Worm (Caenorhabditis elegans): ENCODE results near the gene cisd-1.

cisd-1 gene

DNA sequence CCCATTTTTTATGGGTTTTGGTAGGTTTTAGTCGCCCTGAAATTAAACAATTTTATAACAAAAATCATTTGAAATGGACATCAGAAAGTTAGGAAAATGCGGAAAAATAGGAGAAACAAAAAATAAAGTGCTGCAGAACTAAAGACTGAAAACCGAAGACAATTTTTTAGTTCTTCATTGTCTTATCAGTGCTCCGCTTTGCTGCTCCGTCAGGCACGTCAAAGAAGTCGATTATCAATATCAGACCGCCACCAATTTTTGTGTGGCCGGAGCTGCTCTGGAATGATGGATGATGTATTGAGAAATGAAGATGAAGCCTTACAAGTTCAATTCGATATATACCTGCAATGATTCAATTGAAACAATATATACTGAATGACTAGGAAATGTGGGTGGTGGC, 31.0 kb downstream of the cisd-1 start, which contains the start of gene vha-6:
Gene vha-6 (minus strand): TSS at position 36 of the 400 bp plus-strand sequence.
- TF ChIP-seq elt-2 (tag; optimal IDR thresholded peaks at IDR 0.05) (peak; percentile 83), nhr-28 (tag; optimal IDR thresholded peaks at IDR 0.05) (no peak), pqm-1 (tag; optimal IDR thresholded peaks at IDR 0.05) (peak; percentile 69), pha-4 (tag; optimal IDR thresholded peaks at IDR 0.05) (no peak)

DNA sequence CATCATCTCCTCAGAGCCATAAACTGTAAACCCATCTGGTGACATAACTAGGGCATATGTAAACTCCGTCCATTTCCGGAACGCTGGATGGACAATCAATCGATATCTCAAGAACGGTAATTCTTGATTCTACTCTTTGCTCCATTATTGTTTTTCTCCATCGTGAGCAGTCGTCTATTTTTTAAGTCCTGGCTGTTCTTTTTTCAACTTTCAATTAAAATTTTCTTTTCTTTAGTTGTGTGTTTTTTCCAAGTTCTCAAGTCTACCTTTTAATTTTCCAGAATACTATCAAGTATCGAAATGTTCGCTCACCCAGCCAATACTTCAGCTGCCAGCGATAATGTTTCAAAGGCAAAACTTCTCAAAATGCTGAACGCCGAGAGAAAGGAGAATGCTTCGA, 35.5 kb downstream of the cisd-1 start, which contains the start of gene C05D12.5:
Gene C05D12.5 (plus strand): TSS at position 301 of the 400 bp plus-strand sequence.
- TF ChIP-seq fos-1 (tag; optimal IDR thresholded peaks at IDR 0.05) (no peak), sea-2 (GFP tag; optimal IDR thresholded peaks at IDR 0.05) (no peak), nhr-23 (tag; optimal IDR thresholded peaks at IDR 0.05) (no peak), ama-1 (optimal IDR thresholded peaks at IDR 0.05) (no peak), nhr-28 (tag; optimal IDR thresholded peaks at IDR 0.05) (no peak), mml-1 (tag; optimal IDR thresholded peaks at IDR 0.05) (no peak), aly-2 (tag; optimal IDR thresholded peaks at IDR 0.05) (no peak), pha-4 (tag; optimal IDR thresholded peaks at IDR 0.05) (no peak), elt-1 (tag; optimal IDR thresholded peaks at IDR 0.05) (no peak), nhr-25 (tag; optimal IDR thresholded peaks at IDR 0.05) (no peak), jun-1 (tag; optimal IDR thresholded peaks at IDR 0.05) (no peak), nhr-67 (tag; optimal IDR thresholded peaks at IDR 0.05) (no peak), nhr-12 (tag; optimal IDR thresholded peaks at IDR 0.05) (no peak), elt-2 (tag; optimal IDR thresholded peaks at IDR 0.05) (no peak)

DNA sequence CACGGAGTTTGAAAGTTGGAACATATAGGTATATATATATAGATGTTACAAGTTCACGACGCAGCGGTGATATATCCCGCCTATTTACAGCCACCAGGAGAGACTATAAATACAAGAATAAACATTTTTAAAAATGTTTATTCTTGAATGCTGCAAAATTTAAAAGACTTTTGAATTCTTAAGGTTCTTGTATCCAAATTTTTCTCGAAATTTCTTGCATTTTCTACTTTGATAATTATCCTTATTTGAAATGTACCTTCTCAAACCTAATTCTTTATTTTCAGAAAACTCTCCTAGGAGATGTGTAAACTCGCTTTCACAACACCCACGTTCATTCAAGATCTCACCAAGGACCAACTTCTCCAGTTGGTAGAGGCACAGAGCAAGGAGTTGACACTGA, 37.8 kb downstream of the cisd-1 start, which contains the start of gene C05D12.4:
Gene C05D12.4 (plus strand): TSS at position 301 of the 400 bp plus-strand sequence.
- no peak for TF ChIP-seq zag-1 (tag; optimal IDR thresholded peaks at IDR 0.05)

DNA sequence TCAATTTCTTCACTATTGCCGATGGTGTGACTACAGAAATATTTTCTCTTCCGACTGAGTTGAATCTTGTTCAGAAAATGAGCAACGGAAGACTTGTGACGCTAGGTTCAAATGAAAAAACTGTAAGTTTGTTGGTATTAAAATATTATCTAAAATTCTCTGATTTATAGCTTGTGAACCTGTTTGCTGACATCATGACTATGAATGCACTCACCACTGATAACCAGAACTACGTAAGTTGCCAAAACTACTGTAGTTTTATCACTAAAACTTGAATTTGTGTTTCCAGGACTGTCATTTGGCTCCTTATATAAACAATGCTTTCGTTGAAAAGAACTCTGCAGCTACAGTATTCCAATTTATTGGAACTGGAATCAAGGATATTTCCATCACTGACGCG, 40.8 kb downstream of the cisd-1 start:
- no peak for TF ChIP-seq ceh-28 (tag; optimal IDR thresholded peaks at IDR 0.05)
- TF ChIP-seq sea-2 (GFP tag; optimal IDR thresholded peaks at IDR 0.05), result no peak
- no peak for TF ChIP-seq lin-15B (tag; optimal IDR thresholded peaks at IDR 0.05)
- no peak for TF ChIP-seq mml-1 (tag; optimal IDR thresholded peaks at IDR 0.05)
- no peak for TF ChIP-seq mdl-1 (tag; optimal IDR thresholded peaks at IDR 0.05)
- TF ChIP-seq elt-1 (tag; optimal IDR thresholded peaks at IDR 0.05), result no peak
- TF ChIP-seq egl-27 (tag; optimal IDR thresholded peaks at IDR 0.05), result no peak
- peak; percentile 33 for TF ChIP-seq pqm-1 (tag; optimal IDR thresholded peaks at IDR 0.05)
- no peak for TF ChIP-seq ztf-4 (tag; optimal IDR thresholded peaks at IDR 0.05)
- no peak for TF ChIP-seq hmg-11 (tag; optimal IDR thresholded peaks at IDR 0.05)
- TF ChIP-seq ztf-11 (tag; optimal IDR thresholded peaks at IDR 0.05), result no peak
- TF ChIP-seq aly-2 (tag; optimal IDR thresholded peaks at IDR 0.05), result no peak
- no peak for TF ChIP-seq fos-1 (tag; optimal IDR thresholded peaks at IDR 0.05)
- no peak for TF ChIP-seq unc-62 (GFP tag; optimal IDR thresholded peaks at IDR 0.05)
- TF ChIP-seq elt-2 (tag; optimal IDR thresholded peaks at IDR 0.05), result peak; percentile 53
- TF ChIP-seq elt-3 (tag; optimal IDR thresholded peaks at IDR 0.05), result no peak
- TF ChIP-seq lsy-12 (tag; optimal IDR thresholded peaks at IDR 0.05), result no peak

DNA sequence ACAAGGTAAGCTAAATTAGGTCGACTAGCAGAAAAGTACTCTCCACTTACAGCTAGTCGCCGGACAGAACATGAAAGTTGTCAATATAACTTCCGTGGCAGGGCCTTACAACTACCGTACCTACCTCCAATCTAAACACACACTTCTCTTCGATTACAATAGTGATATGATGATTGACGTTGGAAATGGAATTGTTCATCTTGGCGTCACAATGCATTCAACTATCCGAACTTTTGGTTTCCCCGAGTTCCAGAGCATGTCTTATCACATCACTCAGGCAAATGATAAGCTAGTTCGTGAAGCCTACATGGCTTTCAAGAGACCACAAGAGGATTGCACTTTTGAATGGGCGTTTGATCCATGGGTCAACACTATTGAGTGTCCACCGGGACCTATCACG, 42.1 kb downstream of the cisd-1 start:
- TF ChIP-seq ama-1 (optimal IDR thresholded peaks at IDR 0.05) (no peak), nhr-23 (tag; optimal IDR thresholded peaks at IDR 0.05) (no peak), ztf-11 (tag; optimal IDR thresholded peaks at IDR 0.05) (no peak), egl-5 (tag; optimal IDR thresholded peaks at IDR 0.05) (no peak), skn-1 (tag; optimal IDR thresholded peaks at IDR 0.05) (no peak), ZK546.5 (tag; optimal IDR thresholded peaks at IDR 0.05) (no peak), fkh-2 (tag; optimal IDR thresholded peaks at IDR 0.05) (no peak), mml-1 (tag; optimal IDR thresholded peaks at IDR 0.05) (no peak), hmg-11 (tag; optimal IDR thresholded peaks at IDR 0.05) (no peak), nfya-1 (tag; optimal IDR thresholded peaks at IDR 0.05; ENCODE audit: insufficient read depth) (no peak), unc-39 (tag; optimal IDR thresholded peaks at IDR 0.05) (no peak), aly-2 (tag; optimal IDR thresholded peaks at IDR 0.05) (no peak), elt-2 (tag; optimal IDR thresholded peaks at IDR 0.05) (peak; percentile 56), nhr-25 (tag; optimal IDR thresholded peaks at IDR 0.05) (no peak), pqm-1 (tag; optimal IDR thresholded peaks at IDR 0.05) (peak; percentile 1), eor-1 (tag; optimal IDR thresholded peaks at IDR 0.05) (no peak)
